Worm (Caenorhabditis elegans) whole organism, L1 larva: ENCODE results near the gene rskd-1.

ENCODE experiments used
- egl-27 ChIP-seq, 2 experiments: fragments of 150-350 bp in 1 of 2; sonication (generic microtip); optimal IDR thresholded peaks; 3 replicates each; lab custom pipeline; 2017 to 2018; ENCODE audit warnings: missing biosample characterization in 2 of 2, missing genetic modification characterization in 2 of 2, missing genetic modification reagents in 2 of 2
- fkh-10 ChIP-seq: sonication (generic microtip); optimal IDR thresholded peaks from 2 replicates; lab custom pipeline; 2017; ENCODE audit warnings: missing biosample characterization, missing genetic modification reagents, missing genetic modification characterization
- irx-1 ChIP-seq: sonication (generic microtip); optimal IDR thresholded peaks from 2 replicates; lab custom pipeline; 2016; ENCODE audit warnings: missing genetic modification characterization, missing compliant biosample characterization
- mep-1 ChIP-seq: fragments of 150-350 bp; optimal IDR thresholded peaks from 2 replicates; lab custom pipeline; 2014; ENCODE audit warnings: missing biosample characterization, missing genetic modification characterization
- nhr-12 ChIP-seq: sonication (generic microtip); optimal IDR thresholded peaks from 2 replicates; lab custom pipeline; 2017; ENCODE audit warnings: missing biosample characterization, missing genetic modification characterization
- sox-4 ChIP-seq: sonication (generic microtip); optimal IDR thresholded peaks from 2 replicates; lab custom pipeline; 2016; ENCODE audit warnings: missing genetic modification characterization, missing compliant biosample characterization

- TF ChIP-seq egl-27 (tag; optimal IDR thresholded peaks at IDR 0.05; lab: Kevin White, UChicago) (no peak), nhr-12 (tag; lab: Kevin White, UChicago) (no peak), mep-1 (tag; lab: Kevin White, UChicago) (no peak), sox-4 (tag; lab: Kevin White, UChicago) (no peak), fkh-10 (GFP tag; lab: Kevin White, UChicago) (no peak), irx-1 (tag; lab: Kevin White, UChicago) (no peak)
Observed at ce11 chrV:12316076-12316475, 27.7 kb upstream of the rskd-1 start.
